Fruit fly (Drosophila melanogaster) whole organism, embryonic: ENCODE measurements around the gene temp.
A peak's percentile ranks its signal among the peaks of the same experiment; 100 is the strongest.

Experiments used
- Awh ChIP-seq: fragments of 200-800 bp; sonication (Bioruptor generic); IDR thresholded peaks from 2 replicates; pipeline ENCODE4, ENCODE4 v1.3.6; 2022; ENCODE audit warnings: missing biosample characterization, missing genetic modification characterization
- BEAF-32 ChIP-seq: fragments of 200-800 bp; sonication (Bioruptor generic); optimal IDR thresholded peaks from 3 replicates; lab custom pipeline; 2017; ENCODE audit warnings: missing biosample characterization, missing genetic modification characterization, mild to moderate bottlenecking, moderate library complexity, missing genetic modification reagents
- CG10979 ChIP-seq: fragments of 200-800 bp; sonication (Bioruptor generic); optimal IDR thresholded peaks from 2 replicates; lab custom pipeline; 2018; ENCODE audit warnings: missing biosample characterization, mild to moderate bottlenecking, missing genetic modification characterization, moderate library complexity
- CG11398 ChIP-seq: fragments of 200-800 bp; sonication (Bioruptor generic); optimal IDR thresholded peaks from 2 replicates; lab custom pipeline; 2016; ENCODE audit warnings: missing biosample characterization, missing genetic modification characterization
- CG11560 ChIP-seq: fragments of 200-800 bp; sonication (Bioruptor generic); IDR thresholded peaks from 3 replicates; pipeline ENCODE4 v1.3.6; 2022; ENCODE audit warnings: missing biosample characterization, missing genetic modification characterization
- CG11723 ChIP-seq: fragments of 200-800 bp; sonication (Bioruptor generic); optimal IDR thresholded peaks from 2 replicates; lab custom pipeline; 2017; ENCODE audit warnings: missing biosample characterization, mild to moderate bottlenecking, missing genetic modification characterization
- CG12104 ChIP-seq: fragments of 200-800 bp; sonication (Bioruptor generic); optimal IDR thresholded peaks from 3 replicates; lab custom pipeline; 2016; ENCODE audit warnings: missing biosample characterization, missing genetic modification characterization
- CG12769 ChIP-seq: fragments of 200-800 bp; sonication (Bioruptor generic); optimal IDR thresholded peaks from 2 replicates; lab custom pipeline; 2019; ENCODE audit warnings: missing biosample characterization, mild to moderate bottlenecking, missing genetic modification characterization, moderate library complexity
- CG14014 ChIP-seq: fragments of 200-800 bp; sonication (Bioruptor generic); IDR thresholded peaks from 2 replicates; pipeline ENCODE4 v1.3.6; 2022; ENCODE audit warnings: missing biosample characterization, missing genetic modification characterization
- CG14667 ChIP-seq: fragments of 200-800 bp; sonication (Bioruptor generic); IDR thresholded peaks from 2 replicates; pipeline ENCODE4 v1.3.6; 2022; ENCODE audit warnings: missing biosample characterization, missing genetic modification characterization
- CG14860 ChIP-seq: fragments of 200-800 bp; sonication (Bioruptor generic); IDR thresholded peaks from 3 replicates; pipeline ENCODE4 v1.3.6; 2022; ENCODE audit warnings: missing biosample characterization, missing genetic modification characterization; ENCODE audit not compliant: partially characterized antibody
- CG16779 ChIP-seq: fragments of 200-800 bp; sonication (Bioruptor generic); IDR thresholded peaks from 2 replicates; pipeline ENCODE4 v1.3.6; 2022; ENCODE audit warnings: missing biosample characterization, missing genetic modification characterization
- CG17612 ChIP-seq: fragments of 200-800 bp; sonication (Bioruptor generic); IDR thresholded peaks from 2 replicates; pipeline ENCODE4 v1.3.6; 2022; ENCODE audit warnings: missing biosample characterization, missing genetic modification characterization
- CG17829 ChIP-seq: fragments of 200-800 bp; optimal IDR thresholded peaks from 2 replicates; lab custom pipeline; 2019; ENCODE audit warnings: missing biosample characterization, mild to moderate bottlenecking, missing genetic modification characterization, moderate library complexity
- CG18476 ChIP-seq: fragments of 200-800 bp; sonication (Bioruptor generic); optimal IDR thresholded peaks from 2 replicates; lab custom pipeline; 2016; ENCODE audit warnings: missing biosample characterization, mild to moderate bottlenecking, missing genetic modification characterization
- CG18619 ChIP-seq: fragments of 200-800 bp; sonication (Bioruptor generic); optimal IDR thresholded peaks from 3 replicates; lab custom pipeline; 2017; ENCODE audit warnings: missing biosample characterization, mild to moderate bottlenecking, missing genetic modification characterization
- CG30020 ChIP-seq: fragments of 200-800 bp; optimal IDR thresholded peaks from 2 replicates; lab custom pipeline; 2019; ENCODE audit warnings: missing biosample characterization, mild to moderate bottlenecking, missing genetic modification characterization, moderate library complexity
- CG30403 ChIP-seq: fragments of 200-800 bp; sonication (Bioruptor generic); optimal IDR thresholded peaks from 3 replicates; lab custom pipeline; 2016; ENCODE audit warnings: missing biosample characterization, missing genetic modification characterization
- CG31441 ChIP-seq: fragments of 200-800 bp; sonication (Bioruptor generic); IDR thresholded peaks from 2 replicates; pipeline ENCODE4 v1.3.6; 2022; ENCODE audit warnings: missing biosample characterization, missing genetic modification characterization
- CG3163 ChIP-seq: fragments of 200-800 bp; sonication (Bioruptor generic); optimal IDR thresholded peaks from 3 replicates; lab custom pipeline; 2016; ENCODE audit warnings: missing biosample characterization, missing genetic modification characterization
- CG32767 ChIP-seq: fragments of 200-800 bp; sonication (Bioruptor generic); IDR thresholded peaks from 2 replicates; pipeline ENCODE4 v1.3.6; 2022; ENCODE audit warnings: missing biosample characterization, missing genetic modification characterization
- CG33213 ChIP-seq: fragments of 200-800 bp; sonication (Bioruptor generic); optimal IDR thresholded peaks from 3 replicates; lab custom pipeline; 2016; ENCODE audit warnings: missing biosample characterization, missing genetic modification characterization
- CG7839 ChIP-seq: fragments of 200-800 bp; sonication (Bioruptor generic); optimal IDR thresholded peaks from 3 replicates; lab custom pipeline; 2018; ENCODE audit warnings: missing biosample characterization, mild to moderate bottlenecking, missing genetic modification characterization, moderate library complexity
- CG8388 ChIP-seq: fragments of 200-800 bp; sonication (Bioruptor generic); optimal IDR thresholded peaks from 2 replicates; lab custom pipeline; 2019; ENCODE audit warnings: missing biosample characterization, mild to moderate bottlenecking, missing genetic modification characterization, moderate library complexity
- CG8944 ChIP-seq: fragments of 200-800 bp; sonication (Bioruptor generic); optimal IDR thresholded peaks from 3 replicates; lab custom pipeline; 2016; ENCODE audit warnings: missing biosample characterization, missing genetic modification characterization
- Doc2 ChIP-seq: fragments of 200-800 bp; sonication (Bioruptor generic); IDR thresholded peaks from 2 replicates; pipeline ENCODE4 v1.3.6; 2022; ENCODE audit warnings: missing biosample characterization, missing genetic modification characterization
- Drgx ChIP-seq: fragments of 200-800 bp; sonication (Bioruptor generic); IDR thresholded peaks from 2 replicates; pipeline ENCODE4 v1.3.6; 2022; ENCODE audit warnings: missing biosample characterization, missing genetic modification characterization
- Ets97D ChIP-seq: fragments of 200-800 bp; sonication (Bioruptor generic); optimal IDR thresholded peaks from 3 replicates; lab custom pipeline; 2016; ENCODE audit warnings: missing biosample characterization, missing genetic modification characterization
- HLHmδ ChIP-seq: fragments of 200-800 bp; sonication (Bioruptor generic); optimal IDR thresholded peaks from 2 replicates; lab custom pipeline; 2018; ENCODE audit warnings: missing biosample characterization, mild to moderate bottlenecking, missing genetic modification characterization, moderate library complexity
- Hr78 ChIP-seq, 2 experiments: fragments of 200-800 bp in 1 of 2; fragments of >200 bp in 1 of 2; sonication (Bioruptor generic) in 1 of 2; optimal IDR thresholded peaks; 2 replicates each; lab custom pipeline; 2017 to 2019; ENCODE audit warnings: missing biosample characterization in 2 of 2, missing genetic modification characterization in 2 of 2, mild to moderate bottlenecking in 1 of 2, moderate library complexity in 1 of 2
- Mad ChIP-seq: fragments of 200-800 bp; sonication (Bioruptor generic); optimal IDR thresholded peaks from 2 replicates; lab custom pipeline; 2016; ENCODE audit warnings: missing biosample characterization, missing genetic modification characterization
- Mes4 ChIP-seq: fragments of 200-800 bp; sonication (Bioruptor generic); optimal IDR thresholded peaks from 2 replicates; lab custom pipeline; 2016; ENCODE audit warnings: missing biosample characterization, missing genetic modification characterization
- Neu2 ChIP-seq: fragments of 200-800 bp; sonication (Bioruptor generic); optimal IDR thresholded peaks from 3 replicates; lab custom pipeline; 2016; ENCODE audit warnings: missing biosample characterization, missing genetic modification characterization, borderline replicate concordance
- PHDP ChIP-seq: fragments of 200-800 bp; sonication (Bioruptor generic); optimal IDR thresholded peaks from 3 replicates; lab custom pipeline; 2018; ENCODE audit warnings: missing biosample characterization, mild to moderate bottlenecking, missing genetic modification characterization, moderate library complexity
- Side ChIP-seq: fragments of 200-800 bp; sonication (Bioruptor generic); optimal IDR thresholded peaks from 2 replicates; lab custom pipeline; 2016; ENCODE audit warnings: missing biosample characterization, missing genetic modification characterization
- Sin3A ChIP-seq: fragments of >200 bp; optimal IDR thresholded peaks from 2 replicates; lab custom pipeline; 2018
- Sox100B ChIP-seq: fragments of 200-800 bp; sonication (Bioruptor generic); optimal IDR thresholded peaks from 3 replicates; lab custom pipeline; 2018; ENCODE audit warnings: missing biosample characterization, mild to moderate bottlenecking, missing genetic modification characterization
- Sry-β ChIP-seq: fragments of 200-800 bp; sonication (Bioruptor generic); optimal IDR thresholded peaks from 2 replicates; lab custom pipeline; 2018; ENCODE audit warnings: missing biosample characterization, mild to moderate bottlenecking, missing genetic modification characterization, moderate library complexity
- br ChIP-seq: fragments of >200 bp; optimal IDR thresholded peaks from 2 replicates; lab custom pipeline; 2017
- cg ChIP-seq: fragments of 200-800 bp; sonication (Bioruptor generic); optimal IDR thresholded peaks from 3 replicates; lab custom pipeline; 2019; ENCODE audit warnings: missing biosample characterization, mild to moderate bottlenecking, missing genetic modification characterization, moderate library complexity
- disco-r ChIP-seq: fragments of 200-800 bp; sonication (Bioruptor generic); optimal IDR thresholded peaks from 2 replicates; lab custom pipeline; 2016; ENCODE audit warnings: missing biosample characterization, missing genetic modification characterization
- fd3F ChIP-seq: fragments of 200-800 bp; sonication (Bioruptor generic); optimal IDR thresholded peaks from 2 replicates; lab custom pipeline; 2018; ENCODE audit warnings: missing biosample characterization, mild to moderate bottlenecking, missing genetic modification characterization, moderate library complexity
- kah ChIP-seq: fragments of 200-800 bp; sonication (Bioruptor generic); optimal IDR thresholded peaks from 2 replicates; lab custom pipeline; 2018; ENCODE audit warnings: missing biosample characterization, mild to moderate bottlenecking, missing genetic modification characterization
- nmo ChIP-seq: fragments of 200-800 bp; sonication (Bioruptor generic); optimal IDR thresholded peaks from 2 replicates; lab custom pipeline; 2018; ENCODE audit warnings: missing biosample characterization, mild to moderate bottlenecking, missing genetic modification characterization, moderate library complexity
- p53 ChIP-seq: fragments of 200-800 bp; sonication (Bioruptor generic); optimal IDR thresholded peaks from 2 replicates; lab custom pipeline; 2016; ENCODE audit warnings: missing biosample characterization, missing genetic modification characterization
- pan ChIP-seq, 4 experiments: fragments of >200 bp in 3 of 4; fragments of 200-800 bp in 1 of 4; sonication (Bioruptor generic) in 1 of 4; optimal IDR thresholded peaks in 3 of 4; IDR thresholded peaks in 1 of 4; 2 replicates each; pipeline versions ENCODE4 v1.3.6 to Lab custom; 2017 to 2022; ENCODE audit warnings: missing biosample characterization in 2 of 4, missing genetic modification characterization in 2 of 4, mixed read lengths in 1 of 4
- sim ChIP-seq: fragments of 200-800 bp; sonication (Bioruptor generic); IDR thresholded peaks from 2 replicates; pipeline ENCODE4 v1.3.6; 2022; ENCODE audit warnings: missing biosample characterization, missing genetic modification characterization
- tin ChIP-seq: fragments of 200-800 bp; sonication (Bioruptor generic); optimal IDR thresholded peaks from 3 replicates; lab custom pipeline; 2016; ENCODE audit warnings: missing biosample characterization, missing genetic modification characterization
- toy ChIP-seq: fragments of 200-800 bp; sonication (Bioruptor generic); IDR thresholded peaks from 2 replicates; pipeline ENCODE4 v1.3.6; 2022; ENCODE audit warnings: missing biosample characterization, missing genetic modification characterization
- unpg ChIP-seq: fragments of 200-800 bp; sonication (Bioruptor generic); optimal IDR thresholded peaks from 3 replicates; lab custom pipeline; 2018; ENCODE audit warnings: missing biosample characterization, mild to moderate bottlenecking, missing genetic modification characterization, moderate library complexity
- yki ChIP-seq: fragments of >200 bp; optimal IDR thresholded peaks from 3 replicates; lab custom pipeline; 2018

Gene temp

DNA sequence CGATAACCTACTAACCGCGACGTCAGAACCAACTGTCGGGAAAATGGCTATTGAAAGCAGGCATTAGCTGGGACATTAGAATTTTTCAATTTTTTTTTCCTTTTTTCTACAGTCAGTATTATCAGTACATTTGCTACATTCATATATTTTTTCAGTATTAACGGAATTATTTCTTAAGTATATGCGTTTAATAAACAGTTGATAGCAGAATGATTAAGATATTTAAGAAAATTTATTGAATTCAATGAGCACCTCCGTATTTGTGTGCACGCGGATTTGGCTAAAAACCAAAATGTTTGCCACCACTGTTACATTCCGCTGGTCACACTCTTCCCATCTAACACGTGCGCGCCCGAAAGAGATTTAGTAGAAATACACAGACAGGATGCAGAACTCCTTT lies at the start of gene temp, which contains the start of gene CG3071 (continued):
- peak; percentile 43 for TF ChIP-seq fd3F (GFP tag; lab: Kevin White, UChicago)
- TF ChIP-seq Hr78 (GFP tag; optimal IDR thresholded peaks at IDR 0.05; lab: Kevin White, UChicago): no peak
- no peak for TF ChIP-seq br (lab: Kevin White, UChicago)
- TF ChIP-seq CG18619 (GFP tag; lab: Kevin White, UChicago): peak; percentile 57
- TF ChIP-seq Awh: no peak
- peak; percentile 66 for TF ChIP-seq Ets97D (GFP tag; lab: Kevin White, UChicago)
- TF ChIP-seq PHDP (tag; lab: Kevin White, UChicago): peak; percentile 39
- no peak for TF ChIP-seq HLHmδ (GFP tag; lab: Kevin White, UChicago)
- no peak for TF ChIP-seq toy (GFP tag; lab: Robert Waterston, UW)
- no peak for TF ChIP-seq CG16779 (GFP tag; lab: Robert Waterston, UW)
- TF ChIP-seq CG14860 (GFP tag; lab: Robert Waterston, UW): no peak
- TF ChIP-seq Drgx (GFP tag; lab: Robert Waterston, UW): 0 out of 2 replicates have a peak, but pooled peaks have one; percentile 26
- peak; percentile 43 for TF ChIP-seq unpg
- no peak for TF ChIP-seq Doc2
- TF ChIP-seq Sin3A (lab: Kevin White, UChicago): peak; percentile 89
- TF ChIP-seq BEAF-32 (GFP tag; lab: Kevin White, UChicago): peak; percentile 58
- no peak for TF ChIP-seq CG11560 (tag; lab: Robert Waterston, UW)
- TF ChIP-seq CG31441 (GFP tag; lab: Robert Waterston, UW): no peak; the same call in 1 of the 2 replicates
- peak; percentile 43 for TF ChIP-seq CG8388
- TF ChIP-seq CG7839: peak; percentile 69
- no peak for TF ChIP-seq CG12769
- TF ChIP-seq CG11398 (GFP tag; lab: Kevin White, UChicago): no peak
- TF ChIP-seq kah (GFP tag; lab: Kevin White, UChicago): no peak
- TF ChIP-seq CG3163: peak; percentile 37
- no peak for TF ChIP-seq sim (GFP tag; lab: Robert Waterston, UW)
- no peak for TF ChIP-seq CG33213 (GFP tag; lab: Kevin White, UChicago)
- TF ChIP-seq tin: peak; percentile 62
- TF ChIP-seq CG10979: peak; percentile 55
- TF ChIP-seq CG11723: peak; percentile 36
- TF ChIP-seq CG32767 (GFP tag; lab: Robert Waterston, UW): peak; percentile 36; the same call in 1 of the 2 replicates
- TF ChIP-seq pan (optimal IDR thresholded peaks at IDR 0.05; lab: Kevin White, UChicago): no peak
- peak in 1 of 2 experiments; percentile 39 for TF ChIP-seq pan (GFP tag; optimal IDR thresholded peaks at IDR 0.05 in 1 of 2, IDR thresholded peaks at IDR 0.05 in 1 of 2)
- peak; percentile 65 for TF ChIP-seq CG17829 (tag; lab: Kevin White, UChicago)
- peak; percentile 20 for TF ChIP-seq p53 (GFP tag; lab: Kevin White, UChicago)
- TF ChIP-seq CG18476 (GFP tag; lab: Kevin White, UChicago): peak; percentile 17
- peak; percentile 45 for TF ChIP-seq Mes4 (GFP tag; lab: Kevin White, UChicago)
- peak; percentile 16 for TF ChIP-seq Mad
- no peak for TF ChIP-seq Neu2 (GFP tag; lab: Kevin White, UChicago)
- no peak for TF ChIP-seq disco-r (GFP tag; lab: Kevin White, UChicago)
- peak; percentile 88 for TF ChIP-seq CG30403 (GFP tag; lab: Kevin White, UChicago)
- no peak for TF ChIP-seq CG14014 (GFP tag; lab: Robert Waterston, UW)
- TF ChIP-seq CG8944: peak; percentile 50
- TF ChIP-seq Side (GFP tag; lab: Kevin White, UChicago): peak; percentile 49
- TF ChIP-seq Sry-β (GFP tag; lab: Kevin White, UChicago): peak; percentile 99
- peak; percentile 78 for TF ChIP-seq nmo
- peak; percentile 26 for TF ChIP-seq CG12104 (GFP tag; lab: Kevin White, UChicago)
- TF ChIP-seq cg (GFP tag; lab: Kevin White, UChicago): no peak
- no peak for TF ChIP-seq yki (lab: Kevin White, UChicago)
- peak; percentile 66 for TF ChIP-seq CG30020
- TF ChIP-seq CG17612: no peak
- TF ChIP-seq Sox100B: no peak
- no peak for TF ChIP-seq CG14667 (GFP tag; lab: Robert Waterston, UW)
